Fruit fly (Drosophila melanogaster): ENCODE measurements around the gene hzg.

Gene hzg

DNA sequence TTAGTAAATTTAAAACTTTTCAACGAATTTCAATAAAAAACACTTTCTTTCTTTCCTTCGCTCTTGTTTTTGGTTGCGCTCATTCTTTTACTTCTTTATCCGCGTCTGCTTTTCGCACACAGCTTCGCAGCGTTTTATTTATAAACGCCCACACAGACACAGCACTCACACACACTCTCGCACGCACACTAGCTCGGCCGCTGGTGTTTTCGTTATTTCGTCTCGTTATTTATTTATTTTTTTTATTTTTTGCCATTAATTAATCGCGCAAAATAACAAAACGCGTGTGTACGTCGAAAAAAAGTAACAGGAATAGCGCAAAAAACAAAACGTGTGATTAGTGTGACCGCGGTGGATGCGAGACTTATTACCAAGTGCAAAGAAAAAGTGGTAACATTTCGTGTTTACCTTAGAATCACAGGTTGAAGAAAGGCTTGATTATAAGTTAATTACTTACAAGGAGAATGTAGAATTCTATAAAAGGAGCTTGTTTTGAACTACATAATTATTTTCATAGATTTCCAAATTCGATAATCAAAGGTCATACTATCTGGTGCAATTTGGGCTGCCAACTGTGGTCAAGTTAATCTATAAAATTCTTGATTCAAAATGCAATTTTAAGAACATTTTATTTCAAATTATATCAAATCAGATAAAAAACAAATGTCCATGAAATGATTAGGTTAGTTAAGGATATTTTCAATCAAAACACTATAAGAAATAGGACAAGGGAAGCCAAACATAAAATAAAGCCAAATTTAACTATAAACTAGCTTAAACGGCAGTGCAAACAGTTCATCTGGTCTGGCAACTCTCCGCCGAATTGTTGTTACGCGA is at the start of gene hzg, which contains the start of gene mRpS31:
hzg (minus strand) TSS at position 336 of the 837 bp plus-strand sequence.
mRpS31 (plus strand) TSS at position 793 of the 837 bp plus-strand sequence.
- TF ChIP-seq CG8478 (optimal IDR thresholded peaks at IDR 0.05), result no peak
- TF ChIP-seq CTCF (optimal IDR thresholded peaks at IDR 0.05), result no peak

DNA sequence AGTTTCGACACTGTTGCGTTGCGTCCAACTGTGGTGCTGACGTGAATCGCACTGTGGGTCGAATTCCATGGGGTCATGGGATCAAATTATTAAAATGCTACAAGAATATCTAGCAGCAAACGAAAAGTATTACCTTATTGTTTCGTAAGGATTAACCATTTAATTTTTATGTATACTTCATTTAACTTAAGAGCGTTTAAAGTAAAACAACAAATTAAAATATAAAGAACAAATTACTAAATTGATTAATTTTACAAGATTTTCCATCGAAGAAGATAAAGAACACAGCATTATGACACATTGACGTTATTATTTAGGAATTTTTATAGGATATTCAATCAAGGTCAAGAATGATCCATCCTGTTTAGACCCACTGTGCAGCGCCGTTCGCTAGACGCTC is 49.6 kb upstream of the hzg start:
- TF ChIP-seq CTCF (optimal IDR thresholded peaks at IDR 0.05) (no peak), CG8478 (optimal IDR thresholded peaks at IDR 0.05) (no peak)

DNA sequence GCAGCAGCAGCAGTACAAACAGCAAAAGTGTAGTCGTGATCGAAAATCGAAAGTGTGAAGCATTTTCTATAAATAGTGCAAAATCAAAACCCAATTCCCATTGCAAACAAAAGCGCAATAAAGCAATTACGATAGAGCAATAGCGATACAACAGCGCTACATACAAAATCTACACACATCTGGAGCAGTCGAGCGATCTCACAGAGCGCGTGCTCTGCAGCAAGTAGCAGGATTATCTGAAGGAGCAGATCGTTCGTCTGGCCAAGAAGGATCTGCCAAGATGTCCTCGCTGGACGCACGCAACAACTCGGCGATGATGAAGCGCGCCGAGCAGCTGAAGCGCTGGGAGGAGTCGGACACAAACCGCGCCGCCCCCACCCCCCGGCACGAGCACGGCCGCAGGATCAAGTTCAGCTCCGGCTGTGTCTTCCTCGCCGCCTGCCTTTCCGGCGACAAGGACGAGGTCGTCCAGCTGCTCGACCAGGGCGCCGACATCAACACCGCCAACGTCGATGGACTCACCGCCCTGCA is 48.6 kb upstream of the hzg start:
- TF ChIP-seq CTCF (optimal IDR thresholded peaks at IDR 0.05), result no peak
- no peak for TF ChIP-seq CG8478 (optimal IDR thresholded peaks at IDR 0.05)

DNA sequence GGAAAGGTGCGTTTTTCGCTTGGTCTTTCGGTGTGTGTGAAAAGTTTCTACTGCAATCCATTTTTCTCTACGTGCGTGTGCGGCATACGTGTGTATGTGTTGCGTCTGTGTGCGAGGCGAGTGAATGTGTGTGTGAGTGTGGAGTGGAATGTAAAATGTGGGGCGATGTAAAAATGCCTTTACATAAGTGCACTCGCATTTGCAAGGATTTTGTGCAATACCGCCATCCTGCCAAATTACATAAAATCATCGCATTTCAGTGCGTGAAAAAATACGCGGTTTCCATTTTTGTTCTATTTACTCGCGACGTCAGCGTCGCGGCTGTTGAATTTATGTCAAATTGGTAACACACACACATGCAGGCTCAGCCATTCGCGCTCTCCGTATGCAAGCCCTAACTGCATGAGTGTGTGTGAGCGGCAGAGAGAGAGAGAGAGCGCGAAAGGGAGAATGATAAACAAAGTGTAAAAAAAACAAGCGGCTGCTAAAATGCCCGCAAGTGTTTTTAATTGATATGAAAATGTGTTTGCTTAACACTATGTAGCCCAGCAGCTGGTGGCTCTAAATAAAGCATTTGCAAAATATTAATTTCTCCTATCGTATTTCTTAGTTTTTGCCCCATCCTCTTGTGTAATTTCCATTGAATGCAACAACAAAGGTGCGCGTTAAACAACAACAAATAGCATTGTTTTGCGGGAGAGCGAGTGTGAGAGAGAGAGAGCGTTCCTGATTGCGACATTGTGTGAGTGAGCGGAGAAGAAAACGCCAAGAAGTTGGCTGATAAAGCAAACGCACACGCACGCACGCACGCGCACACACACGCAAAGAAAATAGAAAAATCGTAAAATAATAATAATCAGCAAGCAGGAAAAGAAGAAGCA is 47.8 kb upstream of the hzg start:
- TF ChIP-seq CTCF (optimal IDR thresholded peaks at IDR 0.05) (no peak), CG8478 (optimal IDR thresholded peaks at IDR 0.05) (peak; percentile 19)

DNA sequence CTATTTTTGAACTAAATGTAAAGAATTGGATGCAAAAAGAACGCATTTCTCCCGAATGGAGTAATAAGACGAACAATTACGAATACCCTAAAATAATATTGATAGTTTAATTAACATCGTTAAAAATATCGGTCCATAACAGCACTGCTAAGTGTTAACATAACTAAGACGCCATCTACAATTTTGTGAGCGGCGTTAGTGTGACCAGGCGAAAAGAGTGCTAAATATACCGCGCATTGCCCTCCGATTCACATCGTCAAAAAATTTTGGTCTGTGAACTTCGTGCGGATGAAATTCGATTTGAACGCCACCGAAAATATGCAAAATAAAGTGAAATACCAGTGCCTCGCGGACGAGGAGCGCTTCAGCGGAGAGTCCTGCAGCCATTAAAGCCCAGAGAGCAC is 47.2 kb upstream of the hzg start, which contains the start of gene Mbs:
Mbs (plus strand) TSS at position 241 of the 404 bp plus-strand sequence.
- TF ChIP-seq CTCF (optimal IDR thresholded peaks at IDR 0.05), result peak; percentile 92
- no peak for TF ChIP-seq CG8478 (optimal IDR thresholded peaks at IDR 0.05)

DNA sequence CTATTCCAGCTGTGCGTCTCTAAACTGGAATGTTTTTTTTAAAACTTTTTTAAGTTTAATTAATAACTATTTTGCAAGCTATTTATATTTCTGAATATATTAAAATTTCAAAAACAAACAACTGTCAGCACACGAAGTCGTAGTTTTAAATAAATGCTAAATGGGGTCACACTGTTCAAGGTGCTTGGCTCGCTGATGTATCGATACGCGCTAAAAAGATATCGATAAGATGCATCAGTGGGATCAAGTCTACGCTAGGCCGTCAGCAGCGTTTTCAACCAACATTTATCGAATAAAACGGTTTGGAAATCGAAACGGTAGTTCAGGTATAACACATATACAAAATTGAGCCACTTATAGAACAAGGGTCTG is 46.3 kb upstream of the hzg start, which contains the start of gene Diap1:
Diap1 (minus strand) TSS at position 148 of the 372 bp plus-strand sequence.
- no peak for TF ChIP-seq CG8478 (optimal IDR thresholded peaks at IDR 0.05)
- peak; percentile 72 for TF ChIP-seq CTCF (optimal IDR thresholded peaks at IDR 0.05)

DNA sequence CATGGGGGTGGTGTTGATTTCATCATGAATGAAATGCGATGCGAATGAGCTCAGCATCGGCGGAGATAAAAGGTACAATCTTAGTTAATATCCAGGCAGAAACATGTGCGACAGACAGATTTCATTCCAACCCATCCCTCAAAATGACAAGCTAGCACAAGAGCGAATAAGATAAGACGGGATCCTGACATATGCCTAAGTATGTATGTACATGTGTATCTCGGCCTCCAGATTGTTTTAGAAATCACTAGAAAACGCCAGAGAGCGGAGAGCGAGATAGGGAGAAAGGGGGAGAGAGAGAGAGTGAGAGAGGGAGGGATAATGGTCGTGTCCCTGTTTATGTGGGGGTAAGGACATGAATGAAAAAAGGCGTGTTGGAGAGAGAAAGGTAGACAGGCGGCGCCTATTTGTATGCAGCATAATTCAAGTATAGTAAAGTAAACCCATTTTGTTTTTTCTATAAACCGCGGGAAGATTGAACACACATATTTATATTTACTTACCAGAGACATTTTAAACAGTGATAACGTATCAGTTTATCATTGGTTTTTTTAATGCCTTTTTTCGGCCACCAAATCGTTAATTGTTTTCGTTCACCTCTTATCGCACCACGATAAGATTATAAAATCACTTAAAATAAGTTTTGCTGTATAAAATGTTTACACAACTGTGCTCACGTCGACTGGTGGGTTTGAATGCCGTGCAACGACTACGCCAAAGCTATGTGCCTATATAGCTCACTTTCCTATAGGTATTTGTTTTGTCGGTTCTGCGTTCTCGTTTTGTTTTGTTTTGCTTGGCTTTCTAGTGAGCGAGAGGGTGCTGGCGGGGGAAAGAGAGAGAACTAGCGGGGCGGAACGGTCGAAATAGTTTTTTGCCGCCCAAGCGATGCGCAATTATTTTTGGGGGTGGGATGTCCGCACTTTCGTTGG is 45.7 kb upstream of the hzg start:
- TF ChIP-seq CTCF (optimal IDR thresholded peaks at IDR 0.05) (peak in 1 of 2 experiments; percentile 13), CG8478 (optimal IDR thresholded peaks at IDR 0.05) (no peak)

DNA sequence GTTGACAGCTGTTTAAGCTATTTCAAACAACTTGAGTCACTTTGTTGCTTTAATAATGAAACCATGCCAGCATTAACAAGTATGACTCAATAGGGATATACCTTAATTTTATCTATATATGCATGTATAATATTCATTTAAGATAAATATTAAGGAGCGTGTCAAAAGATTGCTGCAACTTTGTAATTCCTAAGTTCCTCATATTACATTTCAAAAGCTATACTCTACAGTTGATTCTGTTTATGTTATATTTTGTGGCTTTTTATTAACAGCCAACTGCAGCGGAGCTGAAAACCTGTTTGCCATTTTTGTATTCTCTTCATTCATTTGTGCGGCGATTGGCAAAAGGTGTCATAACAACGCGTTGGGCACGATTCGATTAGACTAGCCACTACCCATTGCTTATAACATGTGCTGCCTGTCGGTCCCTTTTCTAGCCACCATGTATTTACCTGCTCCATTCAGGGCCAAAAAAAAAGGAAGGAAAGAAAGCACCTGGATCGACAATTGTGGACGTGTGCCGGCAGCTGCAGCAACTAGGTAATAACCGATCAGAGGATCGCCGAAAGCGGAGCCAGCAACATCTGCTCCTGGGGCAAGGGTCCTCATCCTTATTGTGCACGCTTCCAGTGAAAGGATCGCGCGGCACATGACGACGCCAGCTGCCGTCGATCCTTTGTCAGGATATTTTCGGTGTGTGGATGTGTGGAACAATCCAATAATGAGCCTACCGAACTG is 44.4 kb upstream of the hzg start:
- TF ChIP-seq CG8478 (optimal IDR thresholded peaks at IDR 0.05), result no peak
- TF ChIP-seq CTCF (optimal IDR thresholded peaks at IDR 0.05), result no peak

DNA sequence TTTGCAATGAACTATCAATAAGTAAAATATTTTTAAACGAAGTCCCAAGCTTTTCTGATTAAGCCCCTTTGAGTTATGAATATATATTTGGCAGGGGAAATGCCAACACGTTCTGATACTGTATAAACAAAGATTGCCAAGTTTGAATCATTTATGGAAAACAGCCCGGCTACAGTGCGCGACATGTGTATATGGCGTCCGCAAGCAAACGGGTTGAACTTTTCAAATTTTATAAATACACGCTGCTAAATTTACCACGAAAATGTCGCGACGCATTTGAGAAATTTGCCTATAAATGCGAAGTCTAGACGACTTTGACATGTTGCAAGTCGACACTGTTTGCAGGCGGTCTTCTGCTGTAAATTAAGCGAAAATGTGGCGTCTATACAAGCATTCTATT is 43.5 kb upstream of the hzg start:
- TF ChIP-seq CTCF (optimal IDR thresholded peaks at IDR 0.05), result no peak
- TF ChIP-seq CG8478 (optimal IDR thresholded peaks at IDR 0.05), result no peak

DNA sequence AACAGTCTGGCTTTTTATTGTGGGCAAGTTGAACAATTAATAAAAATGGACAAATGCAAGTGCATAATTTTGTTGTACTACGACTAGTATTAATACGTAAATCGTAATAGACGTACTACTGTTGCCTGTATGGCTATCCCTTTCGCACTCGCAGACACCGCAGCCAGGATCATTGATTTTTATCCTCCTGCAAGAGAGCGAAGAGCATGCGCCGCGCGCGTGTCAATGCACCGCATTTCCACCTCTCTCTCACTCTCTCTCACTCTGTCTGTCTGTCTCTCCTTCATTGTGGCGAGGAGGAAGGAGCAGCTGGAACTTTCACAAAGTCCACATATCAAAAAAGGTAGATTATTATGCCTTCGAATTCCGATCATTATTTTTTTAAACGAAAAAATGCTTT is 42.6 kb upstream of the hzg start:
- TF ChIP-seq CTCF (optimal IDR thresholded peaks at IDR 0.05), result no peak
- TF ChIP-seq CG8478 (optimal IDR thresholded peaks at IDR 0.05), result no peak

DNA sequence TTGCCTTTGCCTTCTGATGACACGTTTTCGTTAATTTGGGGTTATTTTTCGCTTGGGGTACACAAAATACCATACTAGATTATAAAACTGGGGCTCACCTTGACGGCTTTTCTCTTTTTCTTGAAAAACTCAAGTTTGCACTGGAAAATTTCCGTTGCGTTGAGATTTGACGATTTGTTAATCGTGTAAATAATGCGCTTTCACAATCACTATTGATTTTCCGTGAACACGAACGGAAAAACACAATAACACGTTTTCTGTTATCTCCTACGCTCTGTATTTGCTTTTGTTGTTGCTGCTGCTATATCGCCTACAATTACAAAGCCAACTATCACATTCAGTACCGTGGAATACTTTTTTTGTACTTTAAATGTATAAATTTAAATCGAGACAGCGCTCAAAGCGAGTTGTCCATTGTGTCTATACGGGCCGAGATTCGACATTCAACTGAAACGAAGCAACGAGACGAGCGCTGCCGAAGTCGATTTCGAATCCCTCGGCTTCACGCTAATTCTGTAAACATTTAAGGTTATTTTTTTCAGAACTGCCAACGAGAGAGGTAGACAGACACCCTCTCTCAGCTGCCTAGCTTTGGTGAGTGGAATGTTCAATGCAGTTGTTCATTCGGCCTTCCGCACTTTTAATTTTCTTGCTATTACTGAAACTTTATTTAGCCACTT is 42.0 kb upstream of the hzg start:
- TF ChIP-seq CTCF (optimal IDR thresholded peaks at IDR 0.05), result no peak
- TF ChIP-seq CG8478 (optimal IDR thresholded peaks at IDR 0.05), result no peak

DNA sequence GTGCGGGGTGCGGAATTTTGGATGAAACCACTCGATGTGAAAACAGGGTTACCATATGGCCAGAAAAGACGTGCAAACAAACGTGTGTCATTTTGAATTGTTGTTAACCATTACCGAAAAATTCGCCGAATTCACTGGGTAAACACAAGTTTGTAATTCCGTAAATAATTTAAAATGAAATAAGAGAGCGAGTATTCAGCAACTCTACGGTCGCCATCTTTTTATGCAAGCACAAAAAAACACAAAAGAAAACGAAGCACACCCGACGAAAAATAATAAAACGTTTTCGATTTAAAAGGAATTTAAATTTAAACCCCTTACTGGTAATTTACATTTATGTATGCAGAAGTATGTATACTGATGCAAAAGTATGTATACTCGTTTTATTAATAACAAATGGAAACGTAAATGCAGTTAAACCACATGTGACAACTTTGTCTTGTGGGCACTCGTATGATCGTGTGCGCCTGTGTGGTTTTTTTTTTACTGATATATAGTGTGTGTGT is 41.3 kb upstream of the hzg start:
- TF ChIP-seq CTCF (optimal IDR thresholded peaks at IDR 0.05) (no peak), CG8478 (optimal IDR thresholded peaks at IDR 0.05) (no peak)
